Worm (Caenorhabditis elegans) whole organism, L2 larva: Measurements from ENCODE around the gene vha-18.

Source experiments
- aly-2 ChIP-seq: fragments of 150-350 bp; optimal IDR thresholded peaks from 2 replicates; lab custom pipeline; 2014; ENCODE audit warnings: missing biosample characterization, missing genetic modification characterization
- lin-39 ChIP-seq: fragments of 150-350 bp; optimal IDR thresholded peaks from 2 replicates; lab custom pipeline; 2014; ENCODE audit warnings: missing biosample characterization, missing genetic modification reagents, missing genetic modification characterization
- nhr-10 ChIP-seq: sonication (generic microtip); optimal IDR thresholded peaks from 2 replicates; lab custom pipeline; 2017; ENCODE audit warnings: missing biosample characterization, missing genetic modification characterization
- nhr-11 ChIP-seq: fragments of 150-350 bp; optimal IDR thresholded peaks from 2 replicates; lab custom pipeline; 2014; ENCODE audit warnings: missing biosample characterization, missing genetic modification characterization
- unc-62 ChIP-seq: fragments of 150-350 bp; optimal IDR thresholded peaks from 2 replicates; lab custom pipeline; 2014; ENCODE audit warnings: missing biosample characterization, missing genetic modification reagents, missing genetic modification characterization
- zag-1 ChIP-seq: fragments of 150-350 bp; optimal IDR thresholded peaks from 2 replicates; lab custom pipeline; 2014; ENCODE audit warnings: missing biosample characterization, missing genetic modification characterization

- TF ChIP-seq nhr-10 (tag; lab: Kevin White, UChicago), result no peak
- no peak for TF ChIP-seq zag-1 (tag; lab: Kevin White, UChicago)
- no peak for TF ChIP-seq aly-2 (tag; lab: Kevin White, UChicago)
- no peak for TF ChIP-seq nhr-11
- no peak for TF ChIP-seq unc-62 (GFP tag; lab: Kevin White, UChicago)
- TF ChIP-seq lin-39 (tag; lab: Kevin White, UChicago), result no peak
Measured at ce11 chrV:8375849-8376248, 37.4 kb downstream of the vha-18 start, which contains the start of gene F38E1.3.
